Fruit fly (Drosophila melanogaster) whole organism, adult: ENCODE results near the gene primo-2.
A peak's percentile ranks its signal among the peaks of the same experiment; 100 is the strongest.

Source experiments
- CG11617 ChIP-seq: fragments of 200-800 bp; sonication (Bioruptor generic); optimal IDR thresholded peaks from 2 replicates; lab custom pipeline; 2017; ENCODE audit warnings: mild to moderate bottlenecking, missing biosample characterization, missing genetic modification reagents, missing genetic modification characterization
- CG12768 ChIP-seq: fragments of 200-800 bp; sonication (Bioruptor generic); optimal IDR thresholded peaks from 2 replicates; lab custom pipeline; 2017; ENCODE audit warnings: missing biosample characterization, missing genetic modification characterization, mild to moderate bottlenecking, moderate library complexity, missing genetic modification reagents
- CG14711 ChIP-seq: fragments of 200-800 bp; sonication (Bioruptor generic); optimal IDR thresholded peaks from 2 replicates; lab custom pipeline; 2018; ENCODE audit warnings: missing biosample characterization, mild to moderate bottlenecking, missing genetic modification characterization, moderate library complexity
- CG1620 ChIP-seq: fragments of 200-800 bp; sonication (Bioruptor generic); optimal IDR thresholded peaks from 2 replicates; lab custom pipeline; 2016; ENCODE audit warnings: missing biosample characterization, missing genetic modification characterization
- CG33017 ChIP-seq: fragments of 200-800 bp; sonication (Bioruptor generic); optimal IDR thresholded peaks from 2 replicates; lab custom pipeline; 2018; ENCODE audit warnings: missing biosample characterization, mild to moderate bottlenecking, missing genetic modification characterization, moderate library complexity
- CG5204 ChIP-seq: fragments of 200-800 bp; sonication (Bioruptor generic); optimal IDR thresholded peaks from 2 replicates; lab custom pipeline; 2016; ENCODE audit warnings: missing biosample characterization, missing genetic modification characterization
- CG7045 ChIP-seq: fragments of 200-800 bp; sonication (Bioruptor generic); optimal IDR thresholded peaks from 2 replicates; lab custom pipeline; 2017; ENCODE audit warnings: missing biosample characterization, mild to moderate bottlenecking, missing genetic modification characterization
- CG7101 ChIP-seq: fragments of 200-800 bp; sonication (Bioruptor generic); optimal IDR thresholded peaks from 2 replicates; lab custom pipeline; 2018; ENCODE audit warnings: missing biosample characterization, mild to moderate bottlenecking, missing genetic modification characterization, moderate library complexity
- Clk ChIP-seq: fragments of 200-800 bp; sonication (Bioruptor generic); optimal IDR thresholded peaks from 2 replicates; lab custom pipeline; 2017; ENCODE audit warnings: missing biosample characterization, missing genetic modification characterization
- Crg-1 ChIP-seq: fragments of 200-800 bp; sonication (Bioruptor generic); optimal IDR thresholded peaks from 2 replicates; lab custom pipeline; 2016; ENCODE audit warnings: missing biosample characterization, missing genetic modification characterization
- Hr96 ChIP-seq: fragments of 200-800 bp; sonication (Bioruptor generic); optimal IDR thresholded peaks from 2 replicates; lab custom pipeline; 2016; ENCODE audit warnings: missing biosample characterization, missing genetic modification characterization
- Mnt ChIP-seq: fragments of 200-800 bp; sonication (Bioruptor generic); optimal IDR thresholded peaks from 2 replicates; lab custom pipeline; 2016; ENCODE audit warnings: missing biosample characterization, mild to moderate bottlenecking, missing genetic modification characterization
- bab1 ChIP-seq: fragments of 200-800 bp; sonication (Bioruptor generic); optimal IDR thresholded peaks from 3 replicates; lab custom pipeline; 2019; ENCODE audit warnings: missing biosample characterization, mild to moderate bottlenecking, missing genetic modification characterization, moderate library complexity
- cic ChIP-seq: fragments of 200-800 bp; sonication (Bioruptor generic); optimal IDR thresholded peaks from 2 replicates; lab custom pipeline; 2017; ENCODE audit warnings: missing biosample characterization, mild to moderate bottlenecking, missing genetic modification characterization, moderate library complexity
- cnc ChIP-seq, 2 experiments: fragments of >200 bp; optimal IDR thresholded peaks; 2 replicates each; lab custom pipeline; 2017
- kay ChIP-seq: fragments of 200-800 bp; sonication (Bioruptor generic); peaks from one replicate; lab custom pipeline; 2016; ENCODE audit warnings: missing biosample characterization, missing genetic modification characterization, borderline replicate concordance
- ovo ChIP-seq: fragments of 200-800 bp; sonication (Bioruptor generic); optimal IDR thresholded peaks from 2 replicates; lab custom pipeline; 2016; ENCODE audit warnings: missing biosample characterization, missing genetic modification characterization
- pad ChIP-seq: fragments of 200-800 bp; sonication (Bioruptor generic); optimal IDR thresholded peaks from 3 replicates; lab custom pipeline; 2017; ENCODE audit warnings: missing biosample characterization, missing genetic modification characterization, mild to moderate bottlenecking, moderate library complexity, missing genetic modification reagents
- tj ChIP-seq: fragments of 200-800 bp; sonication (Bioruptor generic); optimal IDR thresholded peaks from 3 replicates; lab custom pipeline; 2017; ENCODE audit warnings: missing biosample characterization, mild to moderate bottlenecking, missing genetic modification characterization, moderate library complexity
- toe ChIP-seq: fragments of 200-800 bp; sonication (Bioruptor generic); optimal IDR thresholded peaks from 2 replicates; lab custom pipeline; 2016; ENCODE audit warnings: missing biosample characterization, missing genetic modification characterization

primo-2 gene

DNA sequence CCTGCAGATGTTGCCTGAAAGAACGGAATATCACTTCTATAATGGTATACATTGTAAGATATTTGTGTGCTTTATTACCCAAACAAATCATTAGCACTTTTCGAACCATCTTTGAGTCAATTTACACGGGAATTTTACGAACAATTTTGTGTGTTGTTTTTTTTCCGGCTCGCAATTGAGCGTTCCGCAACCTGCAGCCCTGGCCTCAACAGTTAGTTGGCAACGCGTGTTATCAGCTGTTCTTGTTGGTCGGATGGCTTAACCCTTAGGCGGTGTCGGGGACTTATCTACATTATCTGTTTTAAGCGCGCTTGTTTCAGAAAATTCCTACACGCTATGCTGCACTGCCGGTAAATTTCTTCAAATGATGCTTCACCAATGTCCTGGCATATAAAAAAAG, 990 bp downstream of the primo-2 start:
- TF ChIP-seq bab1 (GFP tag; lab: Kevin White, UChicago) = peak; percentile 62
- no peak for TF ChIP-seq CG1620 (GFP tag; lab: Kevin White, UChicago)
- TF ChIP-seq Hr96 (GFP tag; lab: Kevin White, UChicago) = no peak
- TF ChIP-seq Clk (GFP tag; lab: Kevin White, UChicago) = no peak
- TF ChIP-seq pad (GFP tag; lab: Kevin White, UChicago) = no peak
- no peak for TF ChIP-seq CG33017 (tag; lab: Kevin White, UChicago)
- TF ChIP-seq CG14711 = peak; percentile 25
- no peak for TF ChIP-seq cnc (optimal IDR thresholded peaks at IDR 0.05; lab: Kevin White, UChicago)
- TF ChIP-seq CG12768 (GFP tag; lab: Kevin White, UChicago) = no peak
- TF ChIP-seq kay (GFP tag; lab: Kevin White, UChicago) = peak; percentile 50
- TF ChIP-seq cic = peak; percentile 43
- TF ChIP-seq Mnt = peak; percentile 8
- TF ChIP-seq CG7101 (tag; lab: Kevin White, UChicago) = peak; percentile 39
- peak; percentile 21 for TF ChIP-seq toe

DNA sequence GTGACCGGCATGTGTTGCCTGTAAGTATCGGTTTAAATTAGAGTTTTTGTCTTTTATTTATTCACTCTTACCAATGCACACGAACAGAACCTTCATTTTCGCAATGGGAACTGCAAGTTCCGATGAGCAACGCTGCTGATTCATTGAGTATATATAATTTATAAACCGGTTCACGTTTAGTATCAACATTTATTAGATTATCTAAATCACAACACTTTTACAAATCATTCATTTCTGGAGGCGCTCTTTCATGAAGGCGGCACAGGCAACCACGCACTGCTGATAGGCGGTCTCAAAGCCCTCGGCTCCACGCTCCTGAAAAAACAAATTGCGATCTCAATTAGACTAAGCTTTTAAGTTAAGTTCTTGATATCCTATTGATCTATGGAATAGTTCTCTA, 1.8 kb downstream of the primo-2 start, which contains the start of gene Argp:
TSS of gene Argp (minus strand) at position 101 of the 400 bp plus-strand sequence.
- TF ChIP-seq CG33017 (tag; lab: Kevin White, UChicago) (no peak), pad (GFP tag; lab: Kevin White, UChicago) (no peak), kay (GFP tag; lab: Kevin White, UChicago) (no peak), CG12768 (GFP tag; lab: Kevin White, UChicago) (no peak), CG14711 (no peak)

DNA sequence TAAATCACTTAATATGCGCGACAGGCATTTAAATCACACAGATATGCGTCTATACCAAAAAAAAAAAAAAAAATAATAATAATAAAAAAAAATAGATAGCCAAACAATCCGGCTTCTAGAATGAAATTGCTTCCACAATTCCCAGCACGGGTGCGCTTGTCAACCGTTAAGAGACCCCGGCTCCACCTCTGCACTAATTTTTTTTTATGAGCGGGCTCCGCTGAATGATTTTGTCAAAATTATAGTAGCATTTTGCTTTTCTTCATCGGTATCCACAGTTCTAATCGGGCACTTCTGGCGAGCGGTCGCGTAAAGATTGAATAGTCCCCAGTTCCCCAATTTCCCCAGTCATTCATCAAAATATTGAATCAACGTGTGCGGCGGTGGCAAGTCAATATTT, 5.2 kb downstream of the primo-2 start, which contains the start of gene Adgf-C:
TSS of gene Adgf-C (plus strand) at position 301 of the 400 bp plus-strand sequence.
- TF ChIP-seq cnc (optimal IDR thresholded peaks at IDR 0.05; lab: Kevin White, UChicago) (no peak), kay (GFP tag; lab: Kevin White, UChicago) (peak; percentile 46), CG33017 (tag; lab: Kevin White, UChicago) (no peak)

DNA sequence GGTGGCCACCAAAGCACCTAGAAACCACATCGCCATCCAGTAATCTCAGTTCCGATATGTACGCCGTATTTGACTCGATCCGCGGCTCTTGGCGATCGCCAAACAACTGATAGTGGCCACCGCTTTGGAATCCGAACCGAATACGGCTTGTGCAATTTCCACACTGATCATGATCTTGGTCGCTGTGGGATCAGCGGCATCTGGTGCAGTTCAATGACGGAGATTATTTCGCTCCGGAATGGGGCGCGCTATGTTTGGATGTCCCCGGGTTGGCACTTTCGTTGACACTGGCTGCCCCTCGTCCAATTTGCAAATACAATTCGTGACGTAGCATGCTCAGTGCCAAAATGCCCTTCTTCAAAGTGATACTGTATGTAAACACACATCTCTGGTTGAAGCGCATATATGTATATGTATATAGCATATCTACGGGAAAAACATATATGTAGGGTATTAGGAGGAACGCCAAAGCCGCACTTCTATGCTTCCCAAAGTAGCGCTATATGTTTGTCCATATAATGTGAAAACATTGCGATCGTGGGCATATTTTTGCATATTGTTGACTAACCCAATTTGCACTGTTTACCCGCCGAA, 6.2 kb downstream of the primo-2 start, which contains the start of gene Adgf-D:
TSS of gene Adgf-D (minus strand) at position 111 of the 594 bp plus-strand sequence.
- no peak for TF ChIP-seq CG12768 (GFP tag; lab: Kevin White, UChicago)
- peak; percentile 52 for TF ChIP-seq cic

DNA sequence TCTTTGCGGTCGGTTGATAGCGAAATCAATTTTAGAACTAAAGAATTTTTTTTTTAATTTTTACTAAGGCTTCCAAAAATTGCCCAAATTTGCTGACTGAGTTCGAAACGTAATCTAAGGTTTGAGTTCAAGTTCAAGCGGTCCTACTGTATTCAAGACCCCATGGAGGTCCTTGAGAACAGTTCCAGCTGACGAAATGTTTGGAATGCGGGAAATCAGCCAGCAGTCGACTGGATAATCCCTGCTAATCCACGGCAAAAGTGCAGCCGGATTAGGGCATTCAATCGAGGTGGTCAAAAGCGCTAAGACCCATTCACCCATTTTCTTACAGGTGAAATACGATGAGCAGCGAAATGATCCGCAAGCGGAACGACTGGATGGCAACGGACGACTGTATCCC, 10.9 kb downstream of the primo-2 start, which contains the start of gene f-cup:
TSS of gene f-cup (minus strand) at position 101 of the 400 bp plus-strand sequence.
- no peak for TF ChIP-seq Clk (GFP tag; lab: Kevin White, UChicago)

DNA sequence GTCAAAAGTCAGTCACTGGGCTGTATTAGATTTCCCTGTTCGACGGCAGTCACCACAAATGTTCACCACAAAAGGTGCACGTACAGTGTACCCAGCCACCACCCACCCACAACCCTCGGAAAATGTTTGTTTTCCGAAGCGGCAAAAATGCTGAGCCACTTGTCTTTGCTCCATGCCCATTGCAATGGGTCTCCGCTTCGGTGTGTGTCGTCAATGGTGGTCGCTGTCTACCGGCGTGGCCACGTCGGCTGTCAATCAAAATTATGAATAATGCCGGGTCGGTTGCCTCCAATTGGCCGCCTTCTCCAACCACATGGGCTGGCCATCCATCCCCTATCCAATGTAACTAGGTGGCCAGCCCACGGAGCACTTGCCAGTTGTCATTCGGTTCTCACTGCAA, 11.4 kb downstream of the primo-2 start, which contains the start of gene ninaB:
TSS of gene ninaB (plus strand) at position 374 of the 400 bp plus-strand sequence.
- peak; percentile 63 for TF ChIP-seq CG12768 (GFP tag; lab: Kevin White, UChicago)
- no peak for TF ChIP-seq CG11617

DNA sequence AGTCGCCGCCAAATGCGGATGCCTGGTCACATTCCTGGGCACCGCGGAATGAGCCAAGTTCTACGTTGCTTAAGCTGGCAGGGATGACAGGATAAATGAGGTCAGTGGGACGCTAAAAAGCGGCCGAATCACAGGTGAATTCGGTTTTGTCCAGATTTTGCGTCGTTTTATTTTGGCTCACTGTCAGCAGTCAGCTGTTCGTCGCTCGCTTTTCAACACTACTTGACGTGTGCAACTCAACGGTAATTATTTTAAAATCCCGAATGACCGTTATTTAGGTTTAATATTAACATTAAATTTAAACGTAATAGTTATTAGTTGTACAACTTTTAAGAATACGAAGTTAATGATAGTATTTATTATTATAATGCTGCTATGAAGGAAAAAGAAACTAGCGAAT, 12.3 kb downstream of the primo-2 start:
- TF ChIP-seq cic (no peak), tj (GFP tag; lab: Kevin White, UChicago) (peak; percentile 9), bab1 (GFP tag; lab: Kevin White, UChicago) (peak; percentile 39)

DNA sequence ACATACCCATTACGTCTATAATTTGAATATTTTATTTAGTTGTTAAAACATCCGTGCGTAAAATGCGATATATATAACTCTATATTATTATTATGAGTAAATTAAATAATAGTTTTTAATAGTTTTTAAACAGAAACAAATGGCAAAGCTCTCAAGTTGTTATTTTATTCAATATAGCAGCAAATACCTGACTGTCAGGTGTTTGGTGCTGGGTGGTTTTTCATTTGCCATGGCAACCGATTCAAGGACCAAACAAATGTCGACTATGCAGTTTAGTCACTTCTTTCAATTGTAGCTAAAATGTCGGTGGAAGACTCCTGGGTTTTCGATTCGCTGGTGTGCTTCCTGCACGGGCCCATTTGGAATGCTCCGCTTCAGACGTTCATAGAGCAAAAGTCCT, 17.9 kb downstream of the primo-2 start, which contains the start of gene CG14367:
TSS of gene CG14367 (plus strand) at position 301 of the 400 bp plus-strand sequence.
- TF ChIP-seq cic (no peak), CG14711 (no peak), CG1620 (GFP tag; lab: Kevin White, UChicago) (no peak), Crg-1 (GFP tag; lab: Kevin White, UChicago) (no peak), CG33017 (tag; lab: Kevin White, UChicago) (no peak), kay (GFP tag; lab: Kevin White, UChicago) (no peak), CG12768 (GFP tag; lab: Kevin White, UChicago) (no peak), tj (GFP tag; lab: Kevin White, UChicago) (no peak), pad (GFP tag; lab: Kevin White, UChicago) (no peak), CG7101 (tag; lab: Kevin White, UChicago) (no peak), CG11617 (no peak), bab1 (GFP tag; lab: Kevin White, UChicago) (no peak), cnc (optimal IDR thresholded peaks at IDR 0.05; lab: Kevin White, UChicago) (no peak), CG5204 (GFP tag; lab: Kevin White, UChicago) (no peak), Clk (GFP tag; lab: Kevin White, UChicago) (no peak), CG7045 (no peak), ovo (GFP tag; lab: Kevin White, UChicago) (no peak), Mnt (no peak)
